Worm (Caenorhabditis elegans) whole organism, L3 larva: ENCODE data around the gene F31B12.3.

Source experiments
- ceh-28 ChIP-seq: fragments of 150-350 bp; optimal IDR thresholded peaks from 2 replicates; lab custom pipeline; 2014; ENCODE audit warnings: missing biosample characterization, missing genetic modification reagents, missing genetic modification characterization
- egl-27 ChIP-seq: sonication (generic microtip); optimal IDR thresholded peaks from 4 replicates; lab custom pipeline; 2017; ENCODE audit warnings: missing biosample characterization, missing genetic modification reagents, missing genetic modification characterization
- nhr-76 ChIP-seq: fragments of 150-350 bp; sonication (generic microtip); optimal IDR thresholded peaks from 5 replicates; lab custom pipeline; 2014; ENCODE audit warnings: missing biosample characterization, missing genetic modification characterization
- nhr-77 ChIP-seq: fragments of 150-350 bp; optimal IDR thresholded peaks from 2 replicates; lab custom pipeline; 2014; ENCODE audit warnings: missing biosample characterization, missing genetic modification characterization
- pha-4 ChIP-seq: fragments of 150-350 bp; optimal IDR thresholded peaks from 2 replicates; lab custom pipeline; 2014; ENCODE audit warnings: missing biosample characterization, missing genetic modification reagents, missing genetic modification characterization
- snpc-4 ChIP-seq: fragments of 150-350 bp; optimal IDR thresholded peaks from 2 replicates; lab custom pipeline; 2014; ENCODE audit warnings: missing biosample characterization, missing genetic modification characterization
- ztf-11 ChIP-seq: fragments of 150-350 bp; optimal IDR thresholded peaks from 2 replicates; lab custom pipeline; 2014; ENCODE audit warnings: missing biosample characterization, missing genetic modification characterization

- TF ChIP-seq nhr-76: no peak
- no peak for TF ChIP-seq egl-27
- no peak for TF ChIP-seq snpc-4 (tag; lab: Kevin White, UChicago)
- no peak for TF ChIP-seq pha-4 (tag; lab: Kevin White, UChicago)
- no peak for TF ChIP-seq nhr-77 (tag; lab: Kevin White, UChicago)
- TF ChIP-seq ceh-28 (tag; lab: Kevin White, UChicago): no peak
- TF ChIP-seq ztf-11 (tag; lab: Kevin White, UChicago): no peak
Measured at ce11 chrX:10804441-10804840, 16.0 kb downstream of the F31B12.3 start, which contains the start of gene F31B12.4.
